Worm (Caenorhabditis elegans): Measurements from ENCODE around the gene Y59H11AM.1.

The Y59H11AM.1 gene

ce11 chrIV:8532796-8533195 lies 38.4 kb upstream of the Y59H11AM.1 start (continued):
- no peak for TF ChIP-seq spr-3 (GFP tag; optimal IDR thresholded peaks at IDR 0.05)
- TF ChIP-seq tra-1 (GFP tag; IDR thresholded peaks at IDR 0.05) = peak; percentile 66
- TF ChIP-seq mep-1 (tag; optimal IDR thresholded peaks at IDR 0.05) = no peak
- no peak for TF ChIP-seq F37D6.2 (tag; optimal IDR thresholded peaks at IDR 0.05)
- TF ChIP-seq ZK337.2 (GFP tag; IDR thresholded peaks at IDR 0.05) = no peak
- TF ChIP-seq set-16 (GFP tag; IDR thresholded peaks at IDR 0.05) = no peak
- TF ChIP-seq nhr-237 (tag; optimal IDR thresholded peaks at IDR 0.05) = no peak
- no peak for TF ChIP-seq ztf-11 (tag; optimal IDR thresholded peaks at IDR 0.05)
- no peak for TF ChIP-seq saeg-2 (GFP tag; IDR thresholded peaks at IDR 0.05)
- no peak for TF ChIP-seq vab-7 (GFP tag; IDR thresholded peaks at IDR 0.05)
- no peak for TF ChIP-seq zag-1 (tag; optimal IDR thresholded peaks at IDR 0.05)
- no peak for TF ChIP-seq nhr-76 (tag; optimal IDR thresholded peaks at IDR 0.05)
- no peak for TF ChIP-seq attf-4 (tag; optimal IDR thresholded peaks at IDR 0.05)
- no peak for TF ChIP-seq ceh-28 (tag; optimal IDR thresholded peaks at IDR 0.05)
- TF ChIP-seq jun-1 (tag; optimal IDR thresholded peaks at IDR 0.05) = no peak
- no peak for TF ChIP-seq dmd-9 (GFP tag; IDR thresholded peaks at IDR 0.05)
- TF ChIP-seq dve-1 (tag; optimal IDR thresholded peaks at IDR 0.05; ENCODE audit: insufficient read depth) = peak; percentile 68
- TF ChIP-seq pha-4 (GFP tag; IDR thresholded peaks at IDR 0.05) = peak; percentile 51; the same call in 1 of the 2 replicates
- no peak for TF ChIP-seq pha-4 (tag; optimal IDR thresholded peaks at IDR 0.05)
- TF ChIP-seq skn-1 (tag; optimal IDR thresholded peaks at IDR 0.05) = no peak
- peak; percentile 22 for TF ChIP-seq pqm-1 (tag; optimal IDR thresholded peaks at IDR 0.05)
- TF ChIP-seq daf-19 (GFP tag; conservative IDR thresholded peaks at IDR 0.05) = no peak
- no peak for TF ChIP-seq R02D3.7 (tag; optimal IDR thresholded peaks at IDR 0.05)
- no peak for TF ChIP-seq fos-1 (tag; optimal IDR thresholded peaks at IDR 0.05)
- TF ChIP-seq hlh-30 (tag; optimal IDR thresholded peaks at IDR 0.05; ENCODE audit: insufficient read depth) = peak; percentile 26
- TF ChIP-seq D1046.2 (GFP tag; IDR thresholded peaks at IDR 0.05) = no peak
- TF ChIP-seq zfp-3 (GFP tag; conservative IDR thresholded peaks at IDR 0.05) = no peak
- no peak for TF ChIP-seq mxl-3 (GFP tag; optimal IDR thresholded peaks at IDR 0.05)
- TF ChIP-seq nhr-102 (tag; optimal IDR thresholded peaks at IDR 0.05) = peak; percentile 8
- no peak for TF ChIP-seq ama-1 (optimal IDR thresholded peaks at IDR 0.05)
- peak; percentile 56 for TF ChIP-seq nhr-48 (tag; optimal IDR thresholded peaks at IDR 0.05)
- no peak for TF ChIP-seq nhr-41 (GFP tag; IDR thresholded peaks at IDR 0.05)
- no peak for TF ChIP-seq zip-2 (tag; optimal IDR thresholded peaks at IDR 0.05)
- no peak for TF ChIP-seq lin-15B (tag; optimal IDR thresholded peaks at IDR 0.05)
- no peak for TF ChIP-seq snpc-1.2 (GFP tag; IDR thresholded peaks at IDR 0.05)
- no peak for TF ChIP-seq T26A8.4 (GFP tag; IDR thresholded peaks at IDR 0.05)
- no peak for TF ChIP-seq lim-7 (GFP tag; IDR thresholded peaks at IDR 0.05)
- TF ChIP-seq cey-2 (tag; optimal IDR thresholded peaks at IDR 0.05; ENCODE audit: borderline replicate concordance, insufficient read depth) = no peak
- TF ChIP-seq ces-1 (GFP tag; optimal IDR thresholded peaks at IDR 0.05) = no peak
- TF ChIP-seq F26F4.8 (GFP tag; conservative IDR thresholded peaks at IDR 0.05) = no peak
- TF ChIP-seq zfp-2 (tag; optimal IDR thresholded peaks at IDR 0.05) = no peak
- TF ChIP-seq dmd-6 (GFP tag; IDR thresholded peaks at IDR 0.05) = peak; percentile 87
- TF ChIP-seq lin-13 (GFP tag; optimal IDR thresholded peaks at IDR 0.05) = no peak
- TF ChIP-seq daf-16 (GFP tag; optimal IDR thresholded peaks at IDR 0.05) = no peak
- peak; percentile 69 for TF ChIP-seq daf-16 (tag; optimal IDR thresholded peaks at IDR 0.05)
- peak; percentile 8 for TF ChIP-seq aha-1 (tag)
- no peak for TF ChIP-seq gei-8 (GFP tag; optimal IDR thresholded peaks at IDR 0.05)
- TF ChIP-seq ceh-32 (tag; optimal IDR thresholded peaks at IDR 0.05; ENCODE audit: poor library complexity) = no peak
- no peak for TF ChIP-seq snpc-4 (tag; optimal IDR thresholded peaks at IDR 0.05)
- peak; percentile 5 for TF ChIP-seq mes-2 (tag; optimal IDR thresholded peaks at IDR 0.05; ENCODE audit: poor library complexity, severe bottlenecking)
- no peak for TF ChIP-seq daf-8 (GFP tag; IDR thresholded peaks at IDR 0.05)
- no peak for TF ChIP-seq zip-11 (GFP tag; IDR thresholded peaks at IDR 0.05)
- TF ChIP-seq F44E2.7 (GFP tag; IDR thresholded peaks at IDR 0.05) = no peak

All from whole organism, L4 larva.